Worm (Caenorhabditis elegans) whole organism, early embryonic: Measurements from ENCODE around the gene tgt-1.
A peak's percentile ranks its signal among the peaks of the same experiment; 100 is the strongest.

Source experiments
- B0310.2 ChIP-seq: sonication (generic microtip); optimal IDR thresholded peaks from 2 replicates; lab custom pipeline; 2016; ENCODE audit warnings: mild to moderate bottlenecking, missing genetic modification characterization, missing compliant biosample characterization
- aly-1 ChIP-seq: sonication (generic microtip); optimal IDR thresholded peaks from 2 replicates; lab custom pipeline; 2016; ENCODE audit warnings: missing genetic modification characterization, missing compliant biosample characterization
- ama-1 ChIP-seq: fragments of 150-350 bp; optimal IDR thresholded peaks from 2 replicates; lab custom pipeline; 2014
- ceh-13 ChIP-seq: fragments of 200-800 bp; sonication (Bioruptor generic); optimal IDR thresholded peaks from 2 replicates; lab custom pipeline; 2018; ENCODE audit warnings: mild to moderate bottlenecking, missing genetic modification characterization, missing compliant biosample characterization
- hmbx-1 ChIP-seq: sonication (generic microtip); optimal IDR thresholded peaks from 2 replicates; lab custom pipeline; 2016; ENCODE audit warnings: mild to moderate bottlenecking, missing genetic modification characterization, missing compliant biosample characterization
- hmg-4 ChIP-seq: fragments of 200-800 bp; sonication (Bioruptor generic); optimal IDR thresholded peaks from 2 replicates; lab custom pipeline; 2018; ENCODE audit warnings: mild to moderate bottlenecking, missing genetic modification characterization, missing compliant biosample characterization
- pes-1 ChIP-seq: fragments of 200-800 bp; sonication (Bioruptor generic); IDR thresholded peaks from 2 replicates; pipeline ENCODE4 v1.3.6; 2022; ENCODE audit warnings: missing genetic modification reagents, missing genetic modification characterization, missing compliant biosample characterization
- scrt-1 ChIP-seq: fragments of 200-800 bp; sonication (Bioruptor generic); IDR thresholded peaks from 2 replicates; pipeline ENCODE4 v1.3.6; 2022; ENCODE audit warnings: missing genetic modification characterization, missing compliant biosample characterization
- tbx-11 ChIP-seq: fragments of 200-800 bp; sonication (Bioruptor generic); IDR thresholded peaks from 2 replicates; pipeline ENCODE4 v1.3.6; 2022; ENCODE audit warnings: missing genetic modification characterization, missing compliant biosample characterization
- tra-4 ChIP-seq: sonication (generic microtip); optimal IDR thresholded peaks from 2 replicates; lab custom pipeline; 2017; ENCODE audit warnings: missing genetic modification characterization, missing compliant biosample characterization

ce11 chrIV:11928388-11928787, 31.2 kb downstream of the tgt-1 start:
- peak; percentile 56 for TF ChIP-seq ceh-13 (GFP tag; lab: Kevin White, UChicago)
- no peak for TF ChIP-seq hmbx-1 (tag; lab: Kevin White, UChicago)
- no peak for TF ChIP-seq hmg-4 (GFP tag; lab: Kevin White, UChicago)
- TF ChIP-seq aly-1, result peak; percentile 48
- peak; percentile 81 for TF ChIP-seq scrt-1
- TF ChIP-seq ama-1 (lab: Kevin White, UChicago), result no peak
- peak; percentile 50 for TF ChIP-seq B0310.2 (tag; lab: Kevin White, UChicago)
- no peak for TF ChIP-seq tra-4
- peak; percentile 69 for TF ChIP-seq tbx-11 (GFP tag; lab: Robert Waterston, UW)
- TF ChIP-seq pes-1, result peak; percentile 82
